Fruit fly (Drosophila melanogaster) whole organism, embryonic: Measurements from ENCODE around the gene Chpf.

Source experiments
- Ada2b ChIP-seq: fragments of 200-800 bp; sonication (Bioruptor generic); IDR thresholded peaks from 2 replicates; pipeline ENCODE4 v1.3.6; 2022; ENCODE audit warnings: missing biosample characterization, missing genetic modification characterization
- Adf1 ChIP-seq: fragments of 200-800 bp; sonication (Bioruptor generic); IDR thresholded peaks from 2 replicates; pipeline ENCODE4 v1.3.6; 2022; ENCODE audit warnings: missing biosample characterization, missing genetic modification characterization
- B-H2 ChIP-seq: fragments of 200-800 bp; sonication (Bioruptor generic); optimal IDR thresholded peaks from 2 replicates; lab custom pipeline; 2018; ENCODE audit warnings: missing biosample characterization, mild to moderate bottlenecking, missing genetic modification characterization
- CG10979 ChIP-seq: fragments of 200-800 bp; sonication (Bioruptor generic); optimal IDR thresholded peaks from 2 replicates; lab custom pipeline; 2018; ENCODE audit warnings: missing biosample characterization, mild to moderate bottlenecking, missing genetic modification characterization, moderate library complexity
- CG11398 ChIP-seq: fragments of 200-800 bp; sonication (Bioruptor generic); optimal IDR thresholded peaks from 2 replicates; lab custom pipeline; 2016; ENCODE audit warnings: missing biosample characterization, missing genetic modification characterization
- CG11696 ChIP-seq: fragments of 200-800 bp; sonication (Bioruptor generic); IDR thresholded peaks from 2 replicates; pipeline ENCODE4 v1.3.6; 2022; ENCODE audit warnings: missing biosample characterization, missing genetic modification characterization
- CG13287 ChIP-seq: fragments of 200-800 bp; sonication (Bioruptor generic); IDR thresholded peaks from 2 replicates; pipeline ENCODE4 v1.3.6; 2022; ENCODE audit warnings: missing biosample characterization, missing genetic modification characterization; ENCODE audit not compliant: partially characterized antibody
- CG14014 ChIP-seq: fragments of 200-800 bp; sonication (Bioruptor generic); IDR thresholded peaks from 2 replicates; pipeline ENCODE4 v1.3.6; 2022; ENCODE audit warnings: missing biosample characterization, missing genetic modification characterization
- CG15073 ChIP-seq: fragments of 200-800 bp; sonication (Bioruptor generic); optimal IDR thresholded peaks from 2 replicates; lab custom pipeline; 2016; ENCODE audit warnings: missing biosample characterization, missing genetic modification characterization
- CG15269 ChIP-seq: fragments of 200-800 bp; sonication (Bioruptor generic); optimal IDR thresholded peaks from 2 replicates; lab custom pipeline; 2018; ENCODE audit warnings: missing biosample characterization, mild to moderate bottlenecking, missing genetic modification characterization, moderate library complexity
- CG1529 ChIP-seq: fragments of 200-800 bp; sonication (Bioruptor generic); optimal IDR thresholded peaks from 3 replicates; lab custom pipeline; 2018; ENCODE audit warnings: missing biosample characterization, missing genetic modification characterization
- CG17385 ChIP-seq: fragments of 200-800 bp; sonication (Bioruptor generic); optimal IDR thresholded peaks from 3 replicates; lab custom pipeline; 2018; ENCODE audit warnings: missing biosample characterization, mild to moderate bottlenecking, missing genetic modification characterization
- CG17568 ChIP-seq: fragments of 200-800 bp; sonication (Bioruptor generic); optimal IDR thresholded peaks from 2 replicates; lab custom pipeline; 2018; ENCODE audit warnings: missing biosample characterization, mild to moderate bottlenecking, missing genetic modification characterization, moderate library complexity
- CG17612 ChIP-seq: fragments of 200-800 bp; sonication (Bioruptor generic); IDR thresholded peaks from 2 replicates; pipeline ENCODE4 v1.3.6; 2022; ENCODE audit warnings: missing biosample characterization, missing genetic modification characterization
- CG1832 ChIP-seq: fragments of 200-800 bp; sonication (Bioruptor generic); optimal IDR thresholded peaks from 2 replicates; lab custom pipeline; 2017; ENCODE audit warnings: missing biosample characterization, mild to moderate bottlenecking, missing genetic modification characterization, inconsistent platforms
- CG2678 ChIP-seq: fragments of 200-800 bp; sonication (Bioruptor generic); optimal IDR thresholded peaks from 3 replicates; lab custom pipeline; 2019; ENCODE audit warnings: missing biosample characterization, mild to moderate bottlenecking, missing genetic modification characterization, moderate library complexity
- CG2875 ChIP-seq: fragments of 200-800 bp; sonication (Bioruptor generic); optimal IDR thresholded peaks from 2 replicates; lab custom pipeline; 2017; ENCODE audit warnings: missing biosample characterization, mild to moderate bottlenecking, missing genetic modification characterization, missing genetic modification reagents
- CG3065 ChIP-seq: fragments of 200-800 bp; sonication (Bioruptor generic); optimal IDR thresholded peaks from 2 replicates; lab custom pipeline; 2016; ENCODE audit warnings: missing biosample characterization, missing genetic modification characterization
- CG31365 ChIP-seq: fragments of 200-800 bp; sonication (Bioruptor generic); optimal IDR thresholded peaks from 2 replicates; lab custom pipeline; 2018; ENCODE audit warnings: missing biosample characterization, mild to moderate bottlenecking, missing genetic modification characterization
- CG33557 ChIP-seq: fragments of 200-800 bp; sonication (Bioruptor generic); optimal IDR thresholded peaks from 2 replicates; lab custom pipeline; 2019; ENCODE audit warnings: missing biosample characterization, mild to moderate bottlenecking, missing genetic modification characterization, moderate library complexity
- CG34376 ChIP-seq: fragments of 200-800 bp; sonication (Bioruptor generic); optimal IDR thresholded peaks from 2 replicates; lab custom pipeline; 2018; ENCODE audit warnings: missing biosample characterization, mild to moderate bottlenecking, missing genetic modification characterization
- CG34422 ChIP-seq: fragments of 200-800 bp; sonication (Bioruptor generic); IDR thresholded peaks from 3 replicates; pipeline ENCODE4 v1.3.6; 2022; ENCODE audit warnings: missing biosample characterization, missing genetic modification characterization
- CG5953 ChIP-seq: fragments of 200-800 bp; sonication (Bioruptor generic); IDR thresholded peaks from 2 replicates; pipeline ENCODE4 v1.3.6; 2022; ENCODE audit warnings: missing biosample characterization, missing genetic modification characterization
- CG6683 ChIP-seq: fragments of 200-800 bp; sonication (Bioruptor generic); optimal IDR thresholded peaks from 2 replicates; lab custom pipeline; 2017; ENCODE audit warnings: missing biosample characterization, mild to moderate bottlenecking, missing genetic modification characterization, missing genetic modification reagents
- CG6689 ChIP-seq: fragments of 200-800 bp; sonication (Bioruptor generic); IDR thresholded peaks from 2 replicates; pipeline ENCODE4 v1.3.6; 2022; ENCODE audit warnings: missing biosample characterization, missing genetic modification characterization
- CG6791 ChIP-seq: fragments of 200-800 bp; sonication (Bioruptor generic); IDR thresholded peaks from 3 replicates; pipeline ENCODE4 v1.3.6; 2022; ENCODE audit warnings: missing biosample characterization, missing genetic modification characterization; ENCODE audit not compliant: partially characterized antibody
- CG7745 ChIP-seq: fragments of 200-800 bp; sonication (Bioruptor generic); optimal IDR thresholded peaks from 2 replicates; lab custom pipeline; 2018; ENCODE audit warnings: missing biosample characterization, mild to moderate bottlenecking, missing genetic modification characterization, moderate library complexity
- CG8388 ChIP-seq: fragments of 200-800 bp; sonication (Bioruptor generic); optimal IDR thresholded peaks from 2 replicates; lab custom pipeline; 2019; ENCODE audit warnings: missing biosample characterization, mild to moderate bottlenecking, missing genetic modification characterization, moderate library complexity
- CG8478 ChIP-seq: fragments of >200 bp; optimal IDR thresholded peaks from 2 replicates; lab custom pipeline; 2018
- Chrac-16 ChIP-seq: fragments of 200-800 bp; sonication (Bioruptor generic); optimal IDR thresholded peaks from 3 replicates; lab custom pipeline; 2016; ENCODE audit warnings: missing biosample characterization, missing genetic modification characterization
- Dad ChIP-seq: fragments of 200-800 bp; sonication (Bioruptor generic); optimal IDR thresholded peaks from 3 replicates; lab custom pipeline; 2016; ENCODE audit warnings: missing biosample characterization, missing genetic modification characterization
- Elba2 ChIP-seq: fragments of 200-800 bp; sonication (Bioruptor generic); optimal IDR thresholded peaks from 3 replicates; lab custom pipeline; 2016; ENCODE audit warnings: missing biosample characterization, missing genetic modification characterization
- Lpt ChIP-seq: fragments of >200 bp; optimal IDR thresholded peaks from 2 replicates; lab custom pipeline; 2018; ENCODE audit warnings: missing biosample characterization, missing genetic modification characterization
- Pdp1 ChIP-seq, 2 experiments: fragments of 200-800 bp; sonication (Bioruptor generic); optimal IDR thresholded peaks; 3 replicates each; lab custom pipeline; 2016; ENCODE audit warnings: missing biosample characterization in 2 of 2, missing genetic modification characterization in 2 of 2, mild to moderate bottlenecking in 1 of 2, moderate library complexity in 1 of 2
- Sry-β ChIP-seq: fragments of 200-800 bp; sonication (Bioruptor generic); optimal IDR thresholded peaks from 2 replicates; lab custom pipeline; 2018; ENCODE audit warnings: missing biosample characterization, mild to moderate bottlenecking, missing genetic modification characterization, moderate library complexity
- cato ChIP-seq: fragments of 200-800 bp; sonication (Bioruptor generic); optimal IDR thresholded peaks from 2 replicates; lab custom pipeline; 2016; ENCODE audit warnings: missing biosample characterization, missing genetic modification characterization, borderline replicate concordance
- chn ChIP-seq: fragments of 200-800 bp; sonication (Bioruptor generic); optimal IDR thresholded peaks from 2 replicates; lab custom pipeline; 2016; ENCODE audit warnings: missing biosample characterization, missing genetic modification characterization
- danr ChIP-seq: fragments of 200-800 bp; sonication (Bioruptor generic); IDR thresholded peaks from 2 replicates; pipeline ENCODE4 v1.3.6; 2022; ENCODE audit warnings: missing biosample characterization, missing genetic modification characterization
- dati ChIP-seq: fragments of 200-800 bp; sonication (Bioruptor generic); IDR thresholded peaks from 2 replicates; pipeline ENCODE4 v1.3.6; 2022; ENCODE audit warnings: missing biosample characterization, missing genetic modification characterization
- grau ChIP-seq: fragments of 200-800 bp; optimal IDR thresholded peaks from 3 replicates; lab custom pipeline; 2019; ENCODE audit warnings: missing biosample characterization, mild to moderate bottlenecking, missing genetic modification characterization, moderate library complexity
- grn ChIP-seq: fragments of 200-800 bp; sonication (Bioruptor generic); optimal IDR thresholded peaks from 3 replicates; lab custom pipeline; 2017; ENCODE audit warnings: missing biosample characterization, missing genetic modification characterization
- gsb-n ChIP-seq: fragments of 200-800 bp; sonication (Bioruptor generic); optimal IDR thresholded peaks from 3 replicates; lab custom pipeline; 2018; ENCODE audit warnings: missing biosample characterization, mild to moderate bottlenecking, missing genetic modification characterization
- hkb ChIP-seq, 2 experiments: fragments of 200-800 bp in 1 of 2; fragments of >200 bp in 1 of 2; sonication (Bioruptor generic) in 1 of 2; IDR thresholded peaks in 1 of 2; optimal IDR thresholded peaks in 1 of 2; 2 replicates each; pipeline versions ENCODE4 v1.3.6 to Lab custom; 2017 to 2022; ENCODE audit warnings: missing biosample characterization in 1 of 2, missing genetic modification characterization in 1 of 2
- kni ChIP-seq: fragments of 200-800 bp; sonication (Bioruptor generic); optimal IDR thresholded peaks from 3 replicates; lab custom pipeline; 2017; ENCODE audit warnings: mild to moderate bottlenecking, missing biosample characterization, missing genetic modification reagents, missing genetic modification characterization
- nerfin-2 ChIP-seq: fragments of 200-800 bp; sonication (Bioruptor generic); IDR thresholded peaks from 2 replicates; pipeline ENCODE4 v1.3.6; 2022; ENCODE audit warnings: missing biosample characterization, missing genetic modification characterization; ENCODE audit not compliant: partially characterized antibody
- nmo ChIP-seq: fragments of 200-800 bp; sonication (Bioruptor generic); optimal IDR thresholded peaks from 2 replicates; lab custom pipeline; 2018; ENCODE audit warnings: missing biosample characterization, mild to moderate bottlenecking, missing genetic modification characterization, moderate library complexity
- prd ChIP-seq, 3 experiments: fragments of >200 bp in 2 of 3; fragments of 200-800 bp in 1 of 3; sonication (Bioruptor generic) in 1 of 3; optimal IDR thresholded peaks in 2 of 3; IDR thresholded peaks in 1 of 3; 2 replicates in 2 of 3; 3 replicates in 1 of 3; pipeline versions ENCODE4 v1.3.6 to Lab custom; 2017 to 2022; ENCODE audit warnings: missing biosample characterization in 1 of 3, missing genetic modification characterization in 1 of 3
- sens-2 ChIP-seq: fragments of 200-800 bp; sonication (Bioruptor generic); IDR thresholded peaks from 2 replicates; pipeline ENCODE4 v1.3.6; 2022; ENCODE audit warnings: missing biosample characterization, missing genetic modification characterization
- sob ChIP-seq: fragments of 200-800 bp; sonication (Bioruptor generic); IDR thresholded peaks from 2 replicates; pipeline ENCODE4 v1.3.6; 2022; ENCODE audit warnings: missing biosample characterization, missing genetic modification characterization

Chpf gene

dm6 chrX:13135702-13136101 is 23.4 kb upstream of the Chpf start (continued):
- peak; percentile 65 for TF ChIP-seq Ada2b (GFP tag; lab: Robert Waterston, UW)
- no peak for TF ChIP-seq CG1832
- TF ChIP-seq nmo (GFP tag; lab: Kevin White, UChicago) = peak; percentile 53
- no peak for TF ChIP-seq CG6683 (GFP tag; lab: Kevin White, UChicago)
- TF ChIP-seq Elba2 (GFP tag; lab: Kevin White, UChicago) = no peak
- TF ChIP-seq grau (tag; lab: Kevin White, UChicago) = peak; percentile 51
- no peak for TF ChIP-seq CG33557 (GFP tag; lab: Kevin White, UChicago)
- TF ChIP-seq CG17612 (GFP tag; lab: Robert Waterston, UW) = no peak
- no peak for TF ChIP-seq prd (optimal IDR thresholded peaks at IDR 0.05; lab: Kevin White, UChicago)
- peak; percentile 70 for TF ChIP-seq prd (GFP tag; IDR thresholded peaks at IDR 0.05; lab: Robert Waterston, UW)
- no peak for TF ChIP-seq CG11696 (GFP tag; lab: Robert Waterston, UW)
- TF ChIP-seq CG7745 (tag; lab: Kevin White, UChicago) = no peak
- TF ChIP-seq Sry-β (GFP tag; lab: Kevin White, UChicago) = no peak
- peak; percentile 13 for TF ChIP-seq CG17568 (GFP tag; lab: Kevin White, UChicago)
- TF ChIP-seq CG34422 = peak; percentile 53; the same call in 2 of the 3 replicates
- TF ChIP-seq CG6689 = peak; percentile 50
- peak; percentile 61 for TF ChIP-seq CG2678 (tag; lab: Kevin White, UChicago)
- peak; percentile 45 for TF ChIP-seq CG2875
- TF ChIP-seq CG15073 (GFP tag; lab: Kevin White, UChicago) = no peak
- TF ChIP-seq CG8388 (GFP tag; lab: Kevin White, UChicago) = peak; percentile 61
- peak; percentile 39; the same call in 1 of the 2 replicates for TF ChIP-seq CG5953 (GFP tag; lab: Robert Waterston, UW)
- TF ChIP-seq CG31365 = no peak
- TF ChIP-seq cato (GFP tag; lab: Kevin White, UChicago) = no peak
- no peak for TF ChIP-seq CG13287 (GFP tag; lab: Robert Waterston, UW)
- TF ChIP-seq CG11398 (GFP tag; lab: Kevin White, UChicago) = peak; percentile 13
- TF ChIP-seq B-H2 = no peak
- peak; percentile 54; the same call in 1 of the 2 replicates for TF ChIP-seq sob (GFP tag; lab: Robert Waterston, UW)
- no peak for TF ChIP-seq CG6791 (GFP tag; lab: Robert Waterston, UW)
- peak; percentile 25; the same call in 1 of the 2 replicates for TF ChIP-seq CG14014
- TF ChIP-seq Lpt = no peak
- TF ChIP-seq chn (GFP tag; lab: Kevin White, UChicago) = peak; percentile 25
- no peak for TF ChIP-seq nerfin-2 (GFP tag; lab: Robert Waterston, UW)
- TF ChIP-seq grn (GFP tag; lab: Kevin White, UChicago) = no peak
- peak; percentile 31; the same call in 1 of the 2 replicates for TF ChIP-seq danr (GFP tag; lab: Robert Waterston, UW)
- TF ChIP-seq gsb-n (tag; lab: Kevin White, UChicago) = no peak
- no peak for TF ChIP-seq CG34376
- peak; percentile 60 for TF ChIP-seq CG17385 (GFP tag; lab: Kevin White, UChicago)
- TF ChIP-seq CG1529 (GFP tag; lab: Kevin White, UChicago) = peak; percentile 39
- TF ChIP-seq CG10979 (tag; lab: Kevin White, UChicago) = peak; percentile 52
- TF ChIP-seq sens-2 (GFP tag; lab: Robert Waterston, UW) = 0 out of 2 replicates have a peak, but pooled peaks have one; percentile 39
- peak; percentile 48; the same call in 1 of the 2 replicates for TF ChIP-seq dati (GFP tag; lab: Robert Waterston, UW)
- no peak for TF ChIP-seq hkb (optimal IDR thresholded peaks at IDR 0.05; lab: Kevin White, UChicago)
- peak; percentile 68 for TF ChIP-seq hkb (GFP tag; IDR thresholded peaks at IDR 0.05; lab: Robert Waterston, UW)
- no peak for TF ChIP-seq CG3065 (GFP tag; lab: Kevin White, UChicago)
- TF ChIP-seq kni = no peak
- peak; percentile 33 to 44 for TF ChIP-seq Pdp1 (GFP tag; optimal IDR thresholded peaks at IDR 0.05; lab: Kevin White, UChicago)
- peak; percentile 73 for TF ChIP-seq CG15269 (tag; lab: Kevin White, UChicago)
- TF ChIP-seq Chrac-16 (GFP tag; lab: Kevin White, UChicago) = peak; percentile 46
- TF ChIP-seq Adf1 (GFP tag; lab: Robert Waterston, UW) = no peak
- TF ChIP-seq CG8478 (lab: Kevin White, UChicago) = no peak
- TF ChIP-seq Dad (GFP tag; lab: Kevin White, UChicago) = no peak
